Fruit fly (Drosophila melanogaster) whole organism, pupa: ENCODE data around the gene Miga.

Source experiments
- CG10348 ChIP-seq: fragments of 200-800 bp; sonication (Bioruptor generic); IDR thresholded peaks from 2 replicates; pipeline ENCODE4 v1.3.6; 2022; ENCODE audit warnings: missing biosample characterization, missing genetic modification characterization
- CG12605 ChIP-seq: fragments of 200-800 bp; sonication (Bioruptor generic); IDR thresholded peaks from 2 replicates; pipeline ENCODE4 v1.3.6; 2022; ENCODE audit warnings: missing biosample characterization, missing genetic modification characterization
- CG13204 ChIP-seq: fragments of 200-800 bp; sonication (Bioruptor generic); optimal IDR thresholded peaks from 2 replicates; lab custom pipeline; 2018; ENCODE audit warnings: missing biosample characterization, mild to moderate bottlenecking, missing genetic modification characterization, moderate library complexity
- CG14655 ChIP-seq: fragments of 200-800 bp; sonication (Bioruptor generic); optimal IDR thresholded peaks from 3 replicates; lab custom pipeline; 2017; ENCODE audit warnings: mild to moderate bottlenecking, missing biosample characterization, missing genetic modification reagents, missing genetic modification characterization
- CG15710 ChIP-seq: fragments of 200-800 bp; sonication (Bioruptor generic); optimal IDR thresholded peaks from 2 replicates; lab custom pipeline; 2018; ENCODE audit warnings: missing biosample characterization, mild to moderate bottlenecking, missing genetic modification characterization, moderate library complexity
- CG17806 ChIP-seq: fragments of 200-800 bp; sonication (Bioruptor generic); optimal IDR thresholded peaks from 2 replicates; lab custom pipeline; 2018; ENCODE audit warnings: missing biosample characterization, mild to moderate bottlenecking, missing genetic modification characterization, moderate library complexity
- CG32121 ChIP-seq: fragments of 200-800 bp; sonication (Bioruptor generic); IDR thresholded peaks from 2 replicates; pipeline ENCODE4 v1.3.6; 2022; ENCODE audit warnings: missing biosample characterization, missing genetic modification characterization
- CG34367 ChIP-seq: fragments of 200-800 bp; sonication (Bioruptor generic); optimal IDR thresholded peaks from 2 replicates; lab custom pipeline; 2018; ENCODE audit warnings: missing biosample characterization, mild to moderate bottlenecking, missing genetic modification characterization
- CG4496 ChIP-seq: fragments of 200-800 bp; sonication (Bioruptor generic); IDR thresholded peaks from 3 replicates; pipeline ENCODE4 v1.3.6; 2022; ENCODE audit warnings: missing biosample characterization, missing genetic modification characterization
- CG8159 ChIP-seq: fragments of 200-800 bp; sonication (Bioruptor generic); optimal IDR thresholded peaks from 3 replicates; lab custom pipeline; 2018; ENCODE audit warnings: missing biosample characterization, mild to moderate bottlenecking, missing genetic modification characterization, moderate library complexity
- CG8301 ChIP-seq: fragments of 200-800 bp; sonication (Bioruptor generic); optimal IDR thresholded peaks from 2 replicates; lab custom pipeline; 2018; ENCODE audit warnings: missing biosample characterization, mild to moderate bottlenecking, missing genetic modification characterization
- CG9948 ChIP-seq: fragments of 200-800 bp; sonication (Bioruptor generic); optimal IDR thresholded peaks from 2 replicates; lab custom pipeline; 2018; ENCODE audit warnings: missing biosample characterization, mild to moderate bottlenecking, missing genetic modification characterization, moderate library complexity
- D1 ChIP-seq: fragments of 200-800 bp; sonication (Bioruptor generic); optimal IDR thresholded peaks from 2 replicates; lab custom pipeline; 2018; ENCODE audit warnings: missing biosample characterization, mild to moderate bottlenecking, missing genetic modification characterization, moderate library complexity
- EcR ChIP-seq: fragments of 200-800 bp; sonication (Bioruptor generic); optimal IDR thresholded peaks from 3 replicates; lab custom pipeline; 2019; ENCODE audit warnings: missing biosample characterization, missing genetic modification characterization, mild to moderate bottlenecking, moderate library complexity, missing genetic modification reagents
- Ets98B ChIP-seq: fragments of 200-800 bp; sonication (Bioruptor generic); IDR thresholded peaks from 2 replicates; pipeline ENCODE4 v1.3.6; 2022; ENCODE audit warnings: missing biosample characterization, missing genetic modification characterization
- Pif1A ChIP-seq: fragments of 200-800 bp; sonication (Bioruptor generic); optimal IDR thresholded peaks from 3 replicates; lab custom pipeline; 2016; ENCODE audit warnings: missing biosample characterization, missing genetic modification characterization
- Pif1B ChIP-seq: fragments of 200-800 bp; sonication (Bioruptor generic); optimal IDR thresholded peaks from 3 replicates; lab custom pipeline; 2016; ENCODE audit warnings: missing biosample characterization, missing genetic modification characterization
- Snoo ChIP-seq: fragments of 200-800 bp; sonication (Bioruptor generic); optimal IDR thresholded peaks from 3 replicates; lab custom pipeline; 2017; ENCODE audit warnings: missing biosample characterization, mild to moderate bottlenecking, missing genetic modification characterization, inconsistent platforms
- fd96Ca ChIP-seq: fragments of 200-800 bp; sonication (Bioruptor generic); IDR thresholded peaks from 3 replicates; pipeline ENCODE4 v1.3.6; 2022; ENCODE audit warnings: missing biosample characterization, missing genetic modification characterization
- gl ChIP-seq: fragments of 200-800 bp; sonication (Bioruptor generic); optimal IDR thresholded peaks from 2 replicates; lab custom pipeline; 2018; ENCODE audit warnings: missing biosample characterization, mild to moderate bottlenecking, missing genetic modification characterization
- rn ChIP-seq: fragments of 200-800 bp; sonication (Bioruptor generic); IDR thresholded peaks from 2 replicates; pipeline ENCODE4 v1.3.6; 2022; ENCODE audit warnings: missing biosample characterization, missing genetic modification characterization

The Miga gene

DNA sequence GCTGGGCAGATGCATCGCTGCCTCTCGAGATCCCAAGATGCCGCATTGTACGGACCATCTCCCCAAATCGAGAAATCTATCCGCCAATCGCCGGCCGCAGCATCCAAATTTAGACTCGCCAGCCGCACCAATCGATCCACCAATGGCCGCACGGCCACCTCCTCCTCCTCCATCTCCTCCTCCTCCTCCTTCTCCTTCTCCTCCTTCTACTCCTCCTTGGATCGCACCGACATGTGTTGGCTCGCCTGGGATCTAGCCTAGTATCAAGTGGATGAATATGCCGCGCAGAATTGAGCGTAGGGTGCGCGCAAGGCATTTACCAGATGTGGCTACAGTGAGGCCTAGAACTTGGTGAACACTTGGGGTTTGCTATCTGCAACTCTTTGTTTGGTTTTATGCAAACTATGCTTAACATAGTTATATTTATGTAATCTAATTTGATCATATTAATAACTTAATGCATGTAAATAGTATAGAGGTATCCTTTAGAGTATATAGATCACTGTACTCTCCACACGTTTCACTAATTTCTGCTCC lies 17.5 kb upstream of the Miga start, which contains the start of gene org-1:
TSS of gene org-1 (minus strand) at position 51 of the 537 bp plus-strand sequence.
- TF ChIP-seq CG14655 (GFP tag; lab: Kevin White, UChicago), result peak; percentile 92
- peak; percentile 97 for TF ChIP-seq CG4496
- peak; percentile 93 for TF ChIP-seq CG34367
- peak; percentile 94 for TF ChIP-seq CG15710
- peak; percentile 94 for TF ChIP-seq CG12605 (GFP tag; lab: Robert Waterston, UW)
- peak; percentile 93 for TF ChIP-seq CG17806
- peak; percentile 94 for TF ChIP-seq fd96Ca (GFP tag; lab: Robert Waterston, UW)
- peak; percentile 90 for TF ChIP-seq CG32121 (GFP tag; lab: Robert Waterston, UW)
- TF ChIP-seq EcR (GFP tag; lab: Kevin White, UChicago), result no peak
- TF ChIP-seq CG8301 (tag; lab: Kevin White, UChicago), result peak; percentile 89
- TF ChIP-seq CG10348, result peak; percentile 81
- TF ChIP-seq Pif1A (GFP tag; lab: Kevin White, UChicago), result peak; percentile 89
- TF ChIP-seq rn (GFP tag; lab: Robert Waterston, UW), result peak; percentile 92
- peak; percentile 93 for TF ChIP-seq CG9948
- TF ChIP-seq D1 (tag; lab: Kevin White, UChicago), result no peak
- TF ChIP-seq CG13204 (GFP tag; lab: Kevin White, UChicago), result peak; percentile 81
- peak; percentile 86 for TF ChIP-seq gl
- TF ChIP-seq Ets98B, result peak; percentile 94
- peak; percentile 93 for TF ChIP-seq CG8159
- TF ChIP-seq Snoo (tag; lab: Kevin White, UChicago), result peak; percentile 72
- peak; percentile 86 for TF ChIP-seq Pif1B (GFP tag; lab: Kevin White, UChicago)

DNA sequence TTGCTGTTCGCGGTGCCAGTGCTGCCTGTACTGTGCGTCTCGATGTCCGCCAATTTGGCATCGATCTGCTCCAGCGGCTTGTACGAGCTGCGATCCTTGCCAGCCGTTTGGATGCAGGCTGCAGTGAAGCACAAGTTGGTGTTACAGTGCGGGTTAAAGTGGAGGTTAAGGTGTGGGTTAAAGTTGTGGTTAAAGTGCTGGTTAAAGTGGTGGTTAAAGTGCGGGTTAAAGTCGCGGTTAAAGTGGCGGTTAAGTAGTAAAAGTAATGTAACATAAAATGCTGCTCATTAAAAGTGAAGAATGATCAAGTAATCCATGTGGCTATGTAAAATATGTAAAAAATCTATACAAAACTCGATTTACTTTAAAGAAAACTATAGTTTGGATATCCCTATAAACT lies 14.5 kb upstream of the Miga start:
- TF ChIP-seq rn (GFP tag; lab: Robert Waterston, UW) (no peak), D1 (tag; lab: Kevin White, UChicago) (no peak), Pif1A (GFP tag; lab: Kevin White, UChicago) (no peak), Pif1B (GFP tag; lab: Kevin White, UChicago) (no peak), CG14655 (GFP tag; lab: Kevin White, UChicago) (no peak), CG4496 (no peak), CG13204 (GFP tag; lab: Kevin White, UChicago) (no peak), CG34367 (no peak), Ets98B (no peak), CG10348 (no peak), CG8301 (tag; lab: Kevin White, UChicago) (no peak), EcR (GFP tag; lab: Kevin White, UChicago) (no peak), CG9948 (no peak), Snoo (tag; lab: Kevin White, UChicago) (no peak), CG15710 (no peak), CG8159 (no peak), CG32121 (GFP tag; lab: Robert Waterston, UW) (no peak), gl (no peak), fd96Ca (GFP tag; lab: Robert Waterston, UW) (no peak), CG12605 (GFP tag; lab: Robert Waterston, UW) (no peak)

DNA sequence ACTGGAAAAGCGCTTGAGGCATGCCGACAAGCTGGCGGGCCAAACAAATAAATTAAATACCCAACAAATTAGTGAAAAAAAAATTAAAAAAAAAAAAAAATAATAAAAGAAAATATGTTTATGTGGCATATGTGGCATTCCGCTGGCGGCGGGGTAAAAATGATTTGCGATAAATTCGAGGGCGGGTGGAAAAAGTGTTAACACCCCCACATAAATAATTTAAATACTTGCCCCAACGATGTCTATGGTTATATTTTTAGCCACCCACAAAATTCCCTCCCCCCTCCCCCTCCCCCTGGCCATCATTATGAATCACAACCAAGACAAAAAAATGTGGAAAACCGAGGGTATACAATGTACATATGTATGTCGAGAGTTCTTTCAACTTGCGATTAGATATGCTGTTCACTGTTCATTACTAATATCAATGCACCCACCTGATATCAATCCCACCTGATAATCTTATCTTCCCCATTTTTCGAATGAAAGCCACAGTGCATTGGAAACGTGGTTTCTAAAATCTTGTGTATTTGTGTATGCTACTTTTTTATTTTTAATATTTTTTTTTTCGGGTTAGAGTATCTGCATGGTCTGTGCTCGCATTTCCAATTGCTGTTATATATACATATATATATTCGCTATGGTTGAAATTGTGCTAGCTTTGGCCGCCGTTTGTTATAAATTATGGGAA lies 12.7 kb upstream of the Miga start:
- TF ChIP-seq CG8301 (tag; lab: Kevin White, UChicago) (no peak), CG14655 (GFP tag; lab: Kevin White, UChicago) (no peak), CG8159 (no peak), CG17806 (no peak), rn (GFP tag; lab: Robert Waterston, UW) (no peak), D1 (tag; lab: Kevin White, UChicago) (no peak), CG9948 (no peak), gl (no peak), CG10348 (no peak), CG15710 (no peak), CG12605 (GFP tag; lab: Robert Waterston, UW) (no peak), CG13204 (GFP tag; lab: Kevin White, UChicago) (no peak), Pif1B (GFP tag; lab: Kevin White, UChicago) (no peak), Pif1A (GFP tag; lab: Kevin White, UChicago) (no peak), CG4496 (no peak), Snoo (tag; lab: Kevin White, UChicago) (no peak), EcR (GFP tag; lab: Kevin White, UChicago) (no peak), Ets98B (no peak)
- TF ChIP-seq, all 21 proteins: peak for 0

- TF ChIP-seq CG14655 (GFP tag; lab: Kevin White, UChicago), result no peak
- no peak for TF ChIP-seq gl
- no peak for TF ChIP-seq CG9948
- no peak for TF ChIP-seq CG12605 (GFP tag; lab: Robert Waterston, UW)
- TF ChIP-seq CG17806, result no peak
- TF ChIP-seq Ets98B, result no peak
- no peak for TF ChIP-seq CG15710
- no peak for TF ChIP-seq CG8301 (tag; lab: Kevin White, UChicago)
- no peak for TF ChIP-seq D1 (tag; lab: Kevin White, UChicago)
- no peak for TF ChIP-seq CG4496
- no peak for TF ChIP-seq EcR (GFP tag; lab: Kevin White, UChicago)
- TF ChIP-seq CG10348, result no peak
- TF ChIP-seq CG8159, result no peak
- TF ChIP-seq CG13204 (GFP tag; lab: Kevin White, UChicago), result no peak
- TF ChIP-seq Snoo (tag; lab: Kevin White, UChicago), result no peak
- TF ChIP-seq Pif1B (GFP tag; lab: Kevin White, UChicago), result no peak
Measured at dm6 chrX:8448171-8448570, 10.6 kb upstream of the Miga start.

dm6 chrX:8447166-8447565 lies 9.5 kb upstream of the Miga start:
- TF ChIP-seq CG14655 (GFP tag; lab: Kevin White, UChicago) (no peak), Ets98B (no peak), D1 (tag; lab: Kevin White, UChicago) (no peak), CG8159 (no peak), CG9948 (no peak), CG8301 (tag; lab: Kevin White, UChicago) (no peak), Pif1A (GFP tag; lab: Kevin White, UChicago) (no peak), CG32121 (GFP tag; lab: Robert Waterston, UW) (no peak), Pif1B (GFP tag; lab: Kevin White, UChicago) (no peak), CG10348 (no peak), CG34367 (no peak), EcR (GFP tag; lab: Kevin White, UChicago) (no peak), rn (GFP tag; lab: Robert Waterston, UW) (no peak), gl (no peak), CG13204 (GFP tag; lab: Kevin White, UChicago) (no peak), CG4496 (no peak), CG17806 (no peak), CG12605 (GFP tag; lab: Robert Waterston, UW) (no peak), fd96Ca (GFP tag; lab: Robert Waterston, UW) (no peak)
